Worm (Caenorhabditis elegans): ENCODE measurements around the gene F31F4.1.

Gene F31F4.1

DNA sequence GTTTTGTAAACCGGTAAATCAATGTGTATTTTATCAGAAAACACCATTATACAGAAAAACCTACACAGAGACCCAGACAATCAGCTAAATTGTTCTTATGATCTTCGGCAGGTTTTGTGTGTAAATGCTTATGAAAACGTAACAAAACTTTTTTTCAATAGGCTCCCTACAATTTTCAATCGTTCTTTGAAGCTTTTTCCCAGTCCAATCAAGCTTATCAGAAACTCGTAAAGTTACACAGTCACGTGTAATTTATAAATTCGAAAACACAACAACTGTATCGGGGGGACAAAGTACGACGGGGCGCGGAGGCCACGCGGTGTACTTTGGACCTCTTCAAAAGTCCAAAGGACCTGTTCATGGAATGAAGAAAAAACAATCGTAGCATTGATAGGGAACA is 46.4 kb downstream of the F31F4.1 start:
- TF ChIP-seq ceh-28 (tag; optimal IDR thresholded peaks at IDR 0.05) (no peak), R02D3.7 (tag; optimal IDR thresholded peaks at IDR 0.05) (no peak), pqm-1 (tag; optimal IDR thresholded peaks at IDR 0.05) (peak; percentile 87), tbx-2 (tag; optimal IDR thresholded peaks at IDR 0.05) (no peak), pha-4 (tag; optimal IDR thresholded peaks at IDR 0.05) (peak; percentile 86), snpc-4 (tag; optimal IDR thresholded peaks at IDR 0.05) (no peak), sea-2 (GFP tag; optimal IDR thresholded peaks at IDR 0.05) (no peak), hmg-11 (tag; optimal IDR thresholded peaks at IDR 0.05) (no peak), nhr-77 (tag; optimal IDR thresholded peaks at IDR 0.05) (no peak), nhr-43 (tag; optimal IDR thresholded peaks at IDR 0.05; ENCODE audit: poor library complexity, severe bottlenecking) (peak; percentile 85), elt-2 (tag; optimal IDR thresholded peaks at IDR 0.05) (peak; percentile 92), ztf-4 (tag; optimal IDR thresholded peaks at IDR 0.05) (no peak), aly-2 (tag; optimal IDR thresholded peaks at IDR 0.05) (no peak), nfya-1 (tag; optimal IDR thresholded peaks at IDR 0.05; ENCODE audit: insufficient read depth) (peak; percentile 49), daf-12 (tag; optimal IDR thresholded peaks at IDR 0.05) (no peak), nhr-28 (tag; optimal IDR thresholded peaks at IDR 0.05) (no peak), ztf-11 (tag; optimal IDR thresholded peaks at IDR 0.05) (no peak), lsy-12 (tag; optimal IDR thresholded peaks at IDR 0.05) (peak; percentile 44), mdl-1 (tag; optimal IDR thresholded peaks at IDR 0.05) (no peak), ama-1 (optimal IDR thresholded peaks at IDR 0.05) (peak; percentile 87), fkh-2 (tag; optimal IDR thresholded peaks at IDR 0.05) (no peak), ceh-9 (tag; optimal IDR thresholded peaks at IDR 0.05) (no peak), ceh-82 (tag; optimal IDR thresholded peaks at IDR 0.05) (no peak), elt-1 (tag; optimal IDR thresholded peaks at IDR 0.05) (no peak), jun-1 (tag; optimal IDR thresholded peaks at IDR 0.05) (peak; percentile 67), ZK546.5 (tag; optimal IDR thresholded peaks at IDR 0.05) (no peak), egl-5 (tag; optimal IDR thresholded peaks at IDR 0.05) (no peak), nhr-25 (tag; optimal IDR thresholded peaks at IDR 0.05) (peak; percentile 16), nhr-12 (tag; optimal IDR thresholded peaks at IDR 0.05) (no peak)

DNA sequence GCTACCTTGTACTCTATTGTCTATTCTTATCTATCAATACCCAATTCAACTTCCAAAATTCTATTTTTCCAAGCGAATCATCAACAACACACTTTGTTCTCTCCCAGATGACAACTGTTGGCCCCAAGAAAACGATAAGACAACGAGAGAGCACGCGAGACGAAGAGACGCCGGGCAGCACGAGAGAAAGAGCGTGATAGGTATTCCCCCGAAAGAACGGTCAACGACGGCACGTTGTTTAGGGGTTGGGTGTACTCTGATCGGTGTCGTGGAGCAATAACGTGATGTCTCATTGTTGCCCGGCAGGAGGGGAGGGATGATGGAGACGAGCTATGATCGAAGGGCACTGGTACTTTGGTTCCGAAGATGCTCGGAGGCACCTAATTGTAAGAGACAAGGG is 47.5 kb downstream of the F31F4.1 start:
- TF ChIP-seq ztf-11 (tag; optimal IDR thresholded peaks at IDR 0.05), result no peak
- no peak for TF ChIP-seq ztf-4 (tag; optimal IDR thresholded peaks at IDR 0.05)
- peak; percentile 55 for TF ChIP-seq skn-1 (tag; optimal IDR thresholded peaks at IDR 0.05)
- TF ChIP-seq lsy-12 (tag; optimal IDR thresholded peaks at IDR 0.05), result peak; percentile 77
- no peak for TF ChIP-seq elt-1 (tag; optimal IDR thresholded peaks at IDR 0.05)
- TF ChIP-seq zag-1 (tag; optimal IDR thresholded peaks at IDR 0.05), result no peak
- peak; percentile 46 for TF ChIP-seq lin-15B (tag; optimal IDR thresholded peaks at IDR 0.05)
- peak; percentile 81 for TF ChIP-seq ama-1 (optimal IDR thresholded peaks at IDR 0.05)
- TF ChIP-seq unc-62 (GFP tag; optimal IDR thresholded peaks at IDR 0.05), result peak; percentile 74
- TF ChIP-seq nhr-12 (tag; optimal IDR thresholded peaks at IDR 0.05), result no peak
- no peak for TF ChIP-seq mml-1 (tag; optimal IDR thresholded peaks at IDR 0.05)
- TF ChIP-seq ZK546.5 (tag; optimal IDR thresholded peaks at IDR 0.05), result no peak
- TF ChIP-seq egl-27 (tag; optimal IDR thresholded peaks at IDR 0.05), result peak; percentile 44
- peak; percentile 80 for TF ChIP-seq nhr-23 (tag; optimal IDR thresholded peaks at IDR 0.05)
- TF ChIP-seq ceh-16 (tag; optimal IDR thresholded peaks at IDR 0.05), result no peak
- TF ChIP-seq aly-2 (tag; optimal IDR thresholded peaks at IDR 0.05), result no peak
- TF ChIP-seq pha-4 (tag; optimal IDR thresholded peaks at IDR 0.05), result peak; percentile 92
- TF ChIP-seq nhr-77 (tag; optimal IDR thresholded peaks at IDR 0.05), result no peak
- no peak for TF ChIP-seq ceh-9 (tag; optimal IDR thresholded peaks at IDR 0.05)
- no peak for TF ChIP-seq daf-12 (tag; optimal IDR thresholded peaks at IDR 0.05)
- TF ChIP-seq ceh-28 (tag; optimal IDR thresholded peaks at IDR 0.05), result peak; percentile 62
- TF ChIP-seq nhr-43 (tag; optimal IDR thresholded peaks at IDR 0.05; ENCODE audit: poor library complexity, severe bottlenecking), result peak; percentile 94
- TF ChIP-seq nhr-11 (tag; optimal IDR thresholded peaks at IDR 0.05), result peak; percentile 85
- no peak for TF ChIP-seq fkh-2 (tag; optimal IDR thresholded peaks at IDR 0.05)
- TF ChIP-seq hmg-11 (tag; optimal IDR thresholded peaks at IDR 0.05), result no peak
- TF ChIP-seq fos-1 (tag; optimal IDR thresholded peaks at IDR 0.05), result no peak
- TF ChIP-seq nhr-28 (tag; optimal IDR thresholded peaks at IDR 0.05), result peak; percentile 53
- TF ChIP-seq eor-1 (tag; optimal IDR thresholded peaks at IDR 0.05), result no peak
- TF ChIP-seq nhr-67 (tag; optimal IDR thresholded peaks at IDR 0.05), result no peak
- peak; percentile 74 for TF ChIP-seq nfya-1 (tag; optimal IDR thresholded peaks at IDR 0.05; ENCODE audit: insufficient read depth)
- peak; percentile 98 for TF ChIP-seq pqm-1 (tag; optimal IDR thresholded peaks at IDR 0.05)
- no peak for TF ChIP-seq sea-2 (GFP tag; optimal IDR thresholded peaks at IDR 0.05)
- no peak for TF ChIP-seq egl-5 (tag; optimal IDR thresholded peaks at IDR 0.05)
- no peak for TF ChIP-seq nhr-76 (tag; optimal IDR thresholded peaks at IDR 0.05)
- TF ChIP-seq tbx-2 (tag; optimal IDR thresholded peaks at IDR 0.05), result peak; percentile 65
- TF ChIP-seq R02D3.7 (tag; optimal IDR thresholded peaks at IDR 0.05), result peak; percentile 32
- TF ChIP-seq jun-1 (tag; optimal IDR thresholded peaks at IDR 0.05), result peak; percentile 97
- TF ChIP-seq fkh-10 (GFP tag; optimal IDR thresholded peaks at IDR 0.05), result no peak
- TF ChIP-seq unc-39 (tag; optimal IDR thresholded peaks at IDR 0.05), result no peak
- TF ChIP-seq elt-3 (tag; optimal IDR thresholded peaks at IDR 0.05), result peak; percentile 32 to 47 (median 37)
- TF ChIP-seq nhr-25 (tag; optimal IDR thresholded peaks at IDR 0.05), result peak; percentile 74
- TF ChIP-seq nhr-237 (tag; optimal IDR thresholded peaks at IDR 0.05), result no peak
- peak; percentile 90 for TF ChIP-seq lin-39 (tag; optimal IDR thresholded peaks at IDR 0.05)
- peak; percentile 96 for TF ChIP-seq mdl-1 (tag; optimal IDR thresholded peaks at IDR 0.05)
- TF ChIP-seq snpc-4 (tag; optimal IDR thresholded peaks at IDR 0.05), result no peak
- TF ChIP-seq ceh-82 (tag; optimal IDR thresholded peaks at IDR 0.05), result no peak
- peak; percentile 99 for TF ChIP-seq elt-2 (tag; optimal IDR thresholded peaks at IDR 0.05)
